Fruit fly (Drosophila melanogaster): ENCODE results near the gene CG32795.

The CG32795 gene

DNA sequence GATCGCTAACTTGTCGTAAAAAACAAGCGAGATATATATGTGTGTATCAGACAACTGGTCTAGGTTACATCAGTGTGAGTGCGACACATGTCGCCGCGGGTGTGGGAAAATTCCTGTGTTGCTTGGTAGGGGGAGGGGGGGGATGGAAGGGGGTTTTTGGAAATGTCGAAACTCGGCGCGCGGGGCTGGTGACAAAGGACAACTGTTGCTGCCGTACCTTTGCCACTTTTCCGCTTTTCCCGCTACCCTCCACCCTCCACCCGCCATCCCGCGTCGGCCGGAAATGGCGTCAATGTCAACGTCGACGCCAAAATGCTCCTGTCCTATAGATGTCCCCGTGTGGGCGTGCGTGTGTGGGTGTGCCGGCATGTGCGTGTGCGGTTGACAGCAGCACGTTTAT is 12.6 kb upstream of the CG32795 start:
- TF ChIP-seq Dfd (GFP tag; optimal IDR thresholded peaks at IDR 0.05) = peak; percentile 17
- no peak for TF ChIP-seq dl (GFP tag; optimal IDR thresholded peaks at IDR 0.05; ENCODE audit: insufficient read depth in 1 of 2, partially characterized antibody in 2 of 2)
- no peak for TF ChIP-seq Myc (optimal IDR thresholded peaks at IDR 0.05)
- no peak for TF ChIP-seq HLH106 (tag; optimal IDR thresholded peaks at IDR 0.05)

DNA sequence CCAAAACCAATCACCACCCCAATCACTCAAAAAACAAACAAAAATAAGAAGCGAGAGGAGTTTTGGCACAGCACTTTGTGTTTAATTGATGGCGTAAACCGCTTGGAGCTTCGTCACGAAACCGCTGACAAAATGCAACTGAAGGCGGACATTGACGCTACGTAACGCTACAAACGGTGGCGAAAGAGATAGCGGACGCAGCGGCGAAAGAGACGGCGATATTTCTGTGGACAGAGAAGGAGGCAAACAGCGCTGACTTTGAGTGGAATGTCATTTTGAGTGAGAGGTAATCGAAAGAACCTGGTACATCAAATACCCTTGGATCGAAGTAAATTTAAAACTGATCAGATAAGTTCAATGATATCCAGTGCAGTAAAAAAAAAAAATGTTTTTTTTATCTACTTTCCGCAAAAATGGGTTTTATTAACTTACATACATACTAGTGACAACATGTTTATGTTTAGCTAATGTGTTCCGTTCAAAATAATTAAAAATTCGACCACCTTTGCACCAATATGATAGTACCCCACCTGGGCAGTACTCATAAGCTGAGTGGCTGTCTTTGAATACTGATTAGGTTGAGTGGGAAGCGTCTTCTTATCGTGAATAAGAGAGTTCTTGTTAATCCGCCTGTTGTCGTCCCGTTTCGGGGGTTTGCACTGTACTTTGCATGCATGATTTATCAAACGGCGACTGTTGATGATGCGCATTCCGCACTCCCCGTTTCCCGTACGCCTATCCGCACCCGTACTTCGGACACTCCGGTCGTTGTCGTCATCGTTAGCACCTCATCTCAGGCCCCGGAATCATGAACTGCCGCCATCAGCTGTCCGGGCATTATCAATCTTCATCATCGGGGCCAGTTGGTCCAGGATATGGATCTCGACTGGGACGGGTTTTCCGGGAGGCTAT is 6.2 kb upstream of the CG32795 start, which contains the start of gene w:
TSS of gene w (minus strand) at position 122 of the 912 bp plus-strand sequence.
- TF ChIP-seq dmrt93B (GFP tag; optimal IDR thresholded peaks at IDR 0.05) (peak; percentile 34), HLH106 (tag; optimal IDR thresholded peaks at IDR 0.05) (peak; percentile 42), foxo (GFP tag; optimal IDR thresholded peaks at IDR 0.05) (no peak), woc (GFP tag; optimal IDR thresholded peaks at IDR 0.05) (peak; percentile 38)

DNA sequence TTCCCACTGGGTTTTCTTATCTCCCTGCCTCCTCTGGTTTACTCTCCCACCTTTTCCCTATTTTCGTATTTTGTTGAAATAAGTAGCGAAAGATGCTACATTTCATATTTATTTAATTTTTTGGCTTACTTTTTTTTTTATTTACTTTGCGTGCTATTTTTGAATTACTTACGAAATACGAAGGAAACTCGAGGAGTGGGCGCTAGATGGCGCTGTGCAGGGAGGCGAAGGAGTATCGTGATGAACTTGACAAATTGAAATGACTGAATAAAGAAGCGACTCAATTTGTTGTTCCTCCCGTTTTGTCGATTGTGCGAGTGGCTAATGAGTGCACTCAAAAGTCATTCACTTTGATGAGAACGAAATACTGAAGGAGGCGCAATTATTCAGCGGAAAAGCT is 4.5 kb upstream of the CG32795 start:
- no peak for TF ChIP-seq dmrt93B (GFP tag; optimal IDR thresholded peaks at IDR 0.05)
- TF ChIP-seq lola (GFP tag; optimal IDR thresholded peaks at IDR 0.05) = no peak
- TF ChIP-seq sv (GFP tag; optimal IDR thresholded peaks at IDR 0.05) = no peak

DNA sequence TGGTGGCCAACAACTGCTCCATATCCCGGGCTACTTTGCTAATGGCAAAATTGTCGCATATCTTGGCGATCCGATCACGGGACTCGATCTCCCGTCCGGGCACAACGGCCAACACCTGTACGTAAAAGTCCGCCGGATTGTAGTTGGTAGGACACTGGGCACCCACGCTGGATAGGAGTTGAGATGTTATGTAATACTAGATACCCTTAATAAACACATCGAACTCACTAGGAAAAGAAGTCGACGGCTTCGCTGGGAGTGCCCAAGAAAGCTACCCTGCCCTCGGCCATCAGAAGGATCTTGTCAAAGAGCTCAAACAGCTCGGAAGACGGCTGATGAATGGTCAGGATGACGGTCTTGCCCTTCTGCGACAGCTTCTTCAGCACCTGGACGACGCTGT is 1.5 kb upstream of the CG32795 start:
- no peak for TF ChIP-seq fru (GFP tag; optimal IDR thresholded peaks at IDR 0.05)
- TF ChIP-seq pan (optimal IDR thresholded peaks at IDR 0.05) = no peak
- TF ChIP-seq CG9705 (GFP tag; optimal IDR thresholded peaks at IDR 0.05) = no peak
- TF ChIP-seq CG32264 (GFP tag; optimal IDR thresholded peaks at IDR 0.05) = no peak
- no peak for TF ChIP-seq Abd-B (GFP tag; optimal IDR thresholded peaks at IDR 0.05)
- TF ChIP-seq sv (GFP tag; optimal IDR thresholded peaks at IDR 0.05) = no peak
- no peak for TF ChIP-seq N (GFP tag; optimal IDR thresholded peaks at IDR 0.05)
- TF ChIP-seq Mio (GFP tag; optimal IDR thresholded peaks at IDR 0.05) = no peak
- TF ChIP-seq dsf (GFP tag; optimal IDR thresholded peaks at IDR 0.05; ENCODE audit: borderline replicate concordance) = no peak
- no peak for TF ChIP-seq br (GFP tag; optimal IDR thresholded peaks at IDR 0.05)
- TF ChIP-seq lola (GFP tag; optimal IDR thresholded peaks at IDR 0.05) = no peak
- TF ChIP-seq Myc (optimal IDR thresholded peaks at IDR 0.05) = no peak
- no peak for TF ChIP-seq Hr83 (GFP tag; optimal IDR thresholded peaks at IDR 0.05; ENCODE audit: poor library complexity, severe bottlenecking)
- no peak for TF ChIP-seq woc (GFP tag; optimal IDR thresholded peaks at IDR 0.05)
- no peak for TF ChIP-seq brk (GFP tag; optimal IDR thresholded peaks at IDR 0.05)
- TF ChIP-seq dmrt93B (GFP tag; optimal IDR thresholded peaks at IDR 0.05) = no peak

DNA sequence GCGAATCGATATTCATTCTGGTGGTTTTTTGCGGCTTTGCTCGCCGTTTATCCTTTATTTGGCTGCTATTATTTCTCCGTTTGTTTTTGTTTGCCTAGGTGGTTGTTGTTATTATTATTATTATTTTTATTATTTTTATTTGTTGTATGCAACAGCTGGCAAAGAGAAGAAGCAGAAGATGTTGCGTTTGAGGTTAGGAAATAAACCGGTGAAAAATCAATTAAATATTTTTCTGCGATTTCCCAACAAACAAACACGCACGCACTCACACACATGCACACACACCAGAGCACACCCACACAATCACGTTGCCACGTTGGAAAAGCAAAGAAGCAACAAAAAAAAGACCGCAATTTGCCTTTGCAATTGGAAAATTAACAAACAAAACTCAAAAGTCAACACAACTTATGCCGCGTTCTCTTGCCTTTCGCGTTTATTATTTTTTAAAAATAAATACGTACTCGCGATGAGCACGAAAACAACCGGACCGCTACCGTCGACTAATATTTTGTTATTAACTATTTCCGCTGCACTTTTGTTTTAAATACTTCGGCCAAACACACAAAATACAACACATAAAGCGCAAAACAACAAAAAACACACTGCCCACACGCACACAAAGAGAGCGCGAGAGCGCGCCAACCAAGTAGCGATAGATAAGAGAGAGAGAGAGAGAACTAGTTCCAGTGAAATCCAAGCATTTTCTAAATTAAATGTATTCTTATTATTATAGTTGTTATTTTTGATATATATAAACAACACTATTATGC is 897 bp downstream of the CG32795 start:
- TF ChIP-seq brk (GFP tag; optimal IDR thresholded peaks at IDR 0.05) = no peak
- peak; percentile 12 for TF ChIP-seq Dif (GFP tag; optimal IDR thresholded peaks at IDR 0.05; ENCODE audit: partially characterized antibody)
- peak in 1 of 2 experiments; percentile 18 for TF ChIP-seq dl (GFP tag; optimal IDR thresholded peaks at IDR 0.05; ENCODE audit: insufficient read depth in 1 of 2, partially characterized antibody in 2 of 2)
- no peak for TF ChIP-seq woc (GFP tag; optimal IDR thresholded peaks at IDR 0.05)
- TF ChIP-seq br (GFP tag; optimal IDR thresholded peaks at IDR 0.05) = no peak

DNA sequence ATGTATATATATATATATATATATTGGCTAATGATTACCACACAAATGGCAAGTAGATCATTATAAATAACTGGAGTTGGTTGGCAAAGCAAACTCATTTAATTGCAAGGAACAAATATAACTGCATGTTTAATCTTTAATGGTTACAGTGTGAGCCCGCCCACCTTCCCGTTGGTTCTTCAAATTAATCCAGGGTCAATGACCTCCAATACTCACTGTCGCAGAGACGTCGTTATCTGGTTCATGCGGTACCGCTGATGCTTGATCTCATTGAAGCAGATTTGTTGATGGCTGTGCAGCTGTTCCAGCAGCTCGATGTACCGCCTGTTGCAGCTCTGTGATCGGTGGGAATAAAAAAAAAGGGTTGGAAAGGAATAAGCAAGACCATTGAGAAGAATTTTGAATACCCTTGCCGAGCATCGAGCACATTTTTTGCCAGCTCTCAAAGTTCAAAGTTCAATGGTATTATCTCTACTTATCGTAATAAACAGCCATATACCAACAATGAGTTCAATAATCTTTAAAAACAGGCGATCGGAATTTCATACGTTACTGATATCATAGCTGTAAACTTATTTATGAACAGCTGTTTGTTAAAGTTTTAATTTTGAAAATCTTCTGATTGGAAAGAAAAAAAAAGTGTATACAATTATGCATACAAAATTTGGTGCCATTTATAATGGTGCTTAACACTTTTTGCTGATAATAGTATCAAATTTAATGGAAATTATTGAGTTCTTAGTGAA is 1.9 kb downstream of the CG32795 start:
- TF ChIP-seq ey (GFP tag; optimal IDR thresholded peaks at IDR 0.05) (peak; percentile 55), psq (GFP tag; optimal IDR thresholded peaks at IDR 0.05) (peak; percentile 19), rgr (GFP tag; optimal IDR thresholded peaks at IDR 0.05) (peak; percentile 16), jim (GFP tag; optimal IDR thresholded peaks at IDR 0.05) (no peak), h (GFP tag; optimal IDR thresholded peaks at IDR 0.05) (peak; percentile 49), CG9705 (GFP tag; optimal IDR thresholded peaks at IDR 0.05) (no peak), foxo (GFP tag; optimal IDR thresholded peaks at IDR 0.05) (peak in 1 of 2 experiments; percentile 63), lola (GFP tag; optimal IDR thresholded peaks at IDR 0.05) (no peak), br (GFP tag; optimal IDR thresholded peaks at IDR 0.05) (peak; percentile 28), dmrt93B (GFP tag; optimal IDR thresholded peaks at IDR 0.05) (peak; percentile 29), Vsx2 (GFP tag; optimal IDR thresholded peaks at IDR 0.05; ENCODE audit: partially characterized antibody) (no peak), woc (GFP tag; optimal IDR thresholded peaks at IDR 0.05) (peak; percentile 85), fru (GFP tag; optimal IDR thresholded peaks at IDR 0.05) (peak; percentile 63), OdsH (GFP tag; optimal IDR thresholded peaks at IDR 0.05) (peak; percentile 32), Hr78 (GFP tag; optimal IDR thresholded peaks at IDR 0.05) (no peak), Hnf4 (GFP tag; optimal IDR thresholded peaks at IDR 0.05) (no peak), HLH106 (tag; optimal IDR thresholded peaks at IDR 0.05) (peak; percentile 35), brk (GFP tag; optimal IDR thresholded peaks at IDR 0.05) (no peak), N (GFP tag; optimal IDR thresholded peaks at IDR 0.05) (no peak), Sp1 (GFP tag; optimal IDR thresholded peaks at IDR 0.05) (peak; percentile 38), Dfd (GFP tag; optimal IDR thresholded peaks at IDR 0.05) (no peak)
